Fruit fly (Drosophila melanogaster) whole organism: ENCODE results near the gene Jon99Fi.

ENCODE experiments used
- CG8478 ChIP-seq: fragments of >200 bp; optimal IDR thresholded peaks from 2 replicates; lab custom pipeline; 2018; ENCODE audit warnings: inconsistent platforms
- Dll ChIP-seq: fragments of >200 bp; optimal IDR thresholded peaks from 2 replicates; lab custom pipeline; 2017
- EcR ChIP-seq, 2 experiments: fragments of >200 bp; optimal IDR thresholded peaks; 2 replicates each; lab custom pipeline; 2017; ENCODE audit warnings: missing biosample characterization in 2 of 2, missing genetic modification characterization in 2 of 2, missing genetic modification reagents in 2 of 2
- pan ChIP-seq: fragments of >200 bp; optimal IDR thresholded peaks from 2 replicates; lab custom pipeline; 2017
- psq ChIP-seq: fragments of >200 bp; optimal IDR thresholded peaks from 2 replicates; lab custom pipeline; 2017
- usp ChIP-seq: fragments of >200 bp; optimal IDR thresholded peaks from 2 replicates; lab custom pipeline; 2017; ENCODE audit warnings: missing biosample characterization, missing genetic modification characterization, mixed read lengths

Jon99Fi gene

DNA sequence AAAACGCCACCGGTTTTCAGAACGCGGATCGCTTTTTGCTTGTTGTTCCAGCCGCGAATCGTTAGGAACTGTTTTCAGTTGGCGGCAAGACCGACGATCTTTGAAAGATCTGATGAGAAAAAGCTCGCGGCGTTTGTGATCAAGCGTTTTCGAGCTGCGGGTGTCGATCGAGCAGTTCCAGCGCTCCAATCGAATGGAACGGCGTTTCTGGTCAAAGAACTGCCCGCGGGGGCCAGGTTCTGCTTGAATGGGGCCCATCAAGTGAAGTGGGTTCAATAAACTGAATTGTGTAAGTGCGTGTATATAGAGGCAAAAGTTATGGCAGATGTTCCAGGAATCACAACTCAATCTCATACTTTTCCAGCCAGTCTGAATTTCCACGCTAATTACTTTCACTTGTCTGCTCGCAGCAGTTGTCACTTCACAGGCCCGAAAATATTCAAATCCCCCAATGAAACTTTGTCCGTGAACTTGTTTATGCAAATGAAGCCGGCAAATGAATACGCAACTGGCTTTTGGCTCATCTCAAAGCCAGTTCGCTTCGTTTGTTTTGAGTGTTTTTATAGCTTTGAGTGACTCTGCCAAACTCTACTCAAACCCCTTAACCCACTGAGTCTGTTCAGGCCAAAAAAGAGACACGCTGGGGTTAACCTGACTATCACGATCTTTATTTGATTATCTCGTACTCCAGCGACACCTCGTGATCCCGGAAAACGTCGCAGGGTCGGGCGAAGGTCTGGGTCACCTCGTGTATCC, 7.5 kb downstream of the Jon99Fi start, which contains the start of gene PH4alphaMP:
Gene PH4alphaMP, minus strand, starts transcription at position 51 of the 756 bp plus-strand sequence.
- TF ChIP-seq CG8478 (lab: Kevin White, UChicago) (no peak), EcR (GFP tag; optimal IDR thresholded peaks at IDR 0.05; lab: Kevin White, UChicago) (peak in 1 of 2 experiments; percentile 41), pan (lab: Kevin White, UChicago) (no peak)

DNA sequence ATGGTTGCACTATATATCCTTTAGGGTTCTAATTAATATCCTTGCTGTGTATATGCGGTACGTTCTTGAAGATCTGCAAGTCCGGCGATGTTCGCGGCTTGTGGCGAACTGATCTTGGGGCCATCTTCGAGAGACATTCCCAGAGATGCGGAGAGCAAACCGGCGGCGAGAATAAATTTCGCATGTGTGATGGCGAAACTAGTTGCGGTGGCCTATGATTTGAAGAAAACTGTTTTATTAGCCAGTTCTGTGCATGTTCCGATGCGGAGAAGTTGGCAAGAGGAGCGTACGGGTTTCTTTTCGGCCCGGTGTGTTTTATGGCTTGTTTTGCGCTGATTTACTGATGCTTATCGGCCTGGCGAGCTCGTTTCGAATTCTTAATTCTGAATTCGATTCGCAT, 11.5 kb downstream of the Jon99Fi start, which contains the start of gene PH4alphaNE1:
Gene PH4alphaNE1, minus strand, starts transcription at position 101 of the 400 bp plus-strand sequence.
- TF ChIP-seq Dll (lab: Kevin White, UChicago), result no peak
- no peak for TF ChIP-seq pan (lab: Kevin White, UChicago)
- no peak for TF ChIP-seq CG8478 (lab: Kevin White, UChicago)
- no peak for TF ChIP-seq psq (lab: Kevin White, UChicago)

DNA sequence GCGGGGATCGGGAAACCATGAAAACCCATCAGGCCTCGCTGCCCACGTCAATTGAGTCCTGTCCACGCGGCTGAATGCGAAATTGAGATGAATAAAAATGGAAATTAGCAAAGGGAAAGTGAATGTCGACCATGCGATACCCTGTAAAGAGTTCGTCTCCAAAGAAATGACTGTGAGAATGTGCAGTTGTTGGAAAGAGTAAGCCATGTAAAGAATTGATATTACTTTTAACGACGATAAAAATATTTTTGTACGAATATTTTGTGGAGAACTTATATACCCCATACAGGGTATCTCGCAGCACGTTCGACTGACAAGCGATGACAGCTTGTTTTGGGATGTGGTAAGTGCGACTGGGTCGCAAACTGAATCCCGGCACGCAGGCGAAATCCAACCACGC, 12.4 kb downstream of the Jon99Fi start:
- peak; percentile 69 for TF ChIP-seq pan (lab: Kevin White, UChicago)
- TF ChIP-seq Dll (lab: Kevin White, UChicago), result no peak

DNA sequence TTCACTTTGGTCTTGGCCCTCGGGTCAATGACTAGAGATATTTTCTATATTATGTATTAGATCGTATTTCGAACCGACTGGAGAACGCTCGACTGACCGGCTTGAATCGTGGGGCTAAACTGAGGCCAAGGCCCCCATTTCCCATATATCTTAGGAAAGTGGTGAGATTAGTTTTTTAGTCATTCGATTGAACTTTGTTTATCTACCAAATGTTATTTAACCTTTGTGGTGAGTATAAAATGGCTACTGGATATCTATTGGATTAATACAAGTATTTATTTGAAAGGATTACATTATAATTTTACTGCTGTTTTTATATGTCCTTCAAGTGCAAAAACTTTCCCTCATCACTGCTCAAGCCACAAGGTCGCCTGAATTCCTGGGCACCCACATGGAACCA, 14.6 kb downstream of the Jon99Fi start, which contains the start of gene CG31371:
Gene CG31371, minus strand, starts transcription at position 101 of the 400 bp plus-strand sequence.
- TF ChIP-seq usp (no peak), psq (lab: Kevin White, UChicago) (no peak), EcR (GFP tag; optimal IDR thresholded peaks at IDR 0.05; lab: Kevin White, UChicago) (no peak), Dll (lab: Kevin White, UChicago) (no peak), pan (lab: Kevin White, UChicago) (no peak), CG8478 (lab: Kevin White, UChicago) (no peak)

DNA sequence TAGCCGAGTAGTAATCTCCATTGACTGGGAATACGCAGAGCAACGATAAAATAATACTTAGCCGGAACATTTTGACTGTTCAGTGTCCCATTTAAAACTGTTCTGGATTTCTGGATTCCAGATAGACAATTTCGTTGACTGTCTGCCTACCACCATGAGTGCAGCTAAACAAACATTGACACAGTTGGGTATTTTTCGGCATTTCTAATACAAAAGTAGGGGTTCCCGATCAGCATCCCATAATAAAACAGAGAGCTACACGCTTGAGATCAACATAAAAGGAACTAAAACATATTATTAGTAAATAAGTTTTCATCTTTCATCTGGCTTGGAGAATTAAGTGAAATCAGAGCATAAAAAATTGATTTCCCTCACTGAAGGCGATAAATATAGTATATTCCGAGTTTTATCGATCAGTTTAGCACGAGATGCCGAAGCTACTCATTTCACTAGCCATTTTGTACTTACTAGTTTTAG, 16.8 kb downstream of the Jon99Fi start, which contains the start of the genes PH4alphaSG1 and CG15539:
Gene PH4alphaSG1, minus strand, starts transcription at position 101 of the 477 bp plus-strand sequence.
Gene CG15539, plus strand, starts transcription at position 427 of the 477 bp plus-strand sequence.
- TF ChIP-seq CG8478 (lab: Kevin White, UChicago) (no peak), psq (lab: Kevin White, UChicago) (no peak), pan (lab: Kevin White, UChicago) (no peak), usp (no peak), Dll (lab: Kevin White, UChicago) (no peak), EcR (GFP tag; optimal IDR thresholded peaks at IDR 0.05; lab: Kevin White, UChicago) (no peak)

DNA sequence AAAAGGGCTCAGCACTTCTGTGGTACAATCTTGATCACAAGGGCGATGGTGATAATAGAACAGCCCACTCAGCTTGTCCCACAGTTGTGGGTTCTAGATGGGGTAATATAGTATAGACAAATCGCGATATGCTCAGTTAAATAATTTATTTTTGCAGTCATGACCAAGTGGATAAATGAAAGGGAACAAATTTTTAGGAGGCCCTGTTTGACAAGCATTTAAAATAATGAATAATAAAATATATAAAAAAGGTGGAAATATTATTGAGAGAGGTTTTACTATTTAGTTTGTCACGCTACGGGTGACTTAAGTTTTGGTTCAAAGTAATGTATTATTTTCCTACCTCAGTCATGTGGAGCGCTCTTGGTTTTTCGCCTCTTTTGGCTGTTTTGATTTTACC, 19.0 kb downstream of the Jon99Fi start, which contains the start of gene CG34041:
Gene CG34041, plus strand, starts transcription at position 301 of the 400 bp plus-strand sequence.
- TF ChIP-seq CG8478 (lab: Kevin White, UChicago) (no peak), psq (lab: Kevin White, UChicago) (no peak), Dll (lab: Kevin White, UChicago) (no peak), usp (no peak), pan (lab: Kevin White, UChicago) (no peak), EcR (GFP tag; optimal IDR thresholded peaks at IDR 0.05; lab: Kevin White, UChicago) (no peak)

DNA sequence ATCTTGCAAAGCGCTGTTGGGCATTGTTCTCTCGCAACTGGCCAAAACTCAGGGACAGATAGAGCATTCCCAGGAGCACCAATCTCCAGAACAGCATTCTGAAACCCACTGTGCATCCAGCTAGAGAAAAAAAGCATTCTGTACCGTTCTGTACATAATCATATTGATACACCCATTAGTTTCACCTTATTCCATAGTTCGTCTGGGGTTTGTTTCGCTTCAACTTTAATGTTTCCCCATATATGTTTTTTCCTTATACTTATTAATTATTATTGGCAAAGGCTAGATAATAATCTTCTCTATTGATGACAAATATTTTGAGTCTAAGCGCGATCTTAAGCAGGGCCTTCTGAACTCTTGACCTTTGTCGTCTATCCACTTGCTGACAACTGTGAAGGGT, 23.4 kb downstream of the Jon99Fi start, which contains the start of gene PH4alphaNE2:
Gene PH4alphaNE2, minus strand, starts transcription at position 101 of the 400 bp plus-strand sequence.
- TF ChIP-seq psq (lab: Kevin White, UChicago) (no peak), usp (no peak), pan (lab: Kevin White, UChicago) (no peak), EcR (GFP tag; optimal IDR thresholded peaks at IDR 0.05; lab: Kevin White, UChicago) (no peak), CG8478 (lab: Kevin White, UChicago) (no peak), Dll (lab: Kevin White, UChicago) (no peak)

DNA sequence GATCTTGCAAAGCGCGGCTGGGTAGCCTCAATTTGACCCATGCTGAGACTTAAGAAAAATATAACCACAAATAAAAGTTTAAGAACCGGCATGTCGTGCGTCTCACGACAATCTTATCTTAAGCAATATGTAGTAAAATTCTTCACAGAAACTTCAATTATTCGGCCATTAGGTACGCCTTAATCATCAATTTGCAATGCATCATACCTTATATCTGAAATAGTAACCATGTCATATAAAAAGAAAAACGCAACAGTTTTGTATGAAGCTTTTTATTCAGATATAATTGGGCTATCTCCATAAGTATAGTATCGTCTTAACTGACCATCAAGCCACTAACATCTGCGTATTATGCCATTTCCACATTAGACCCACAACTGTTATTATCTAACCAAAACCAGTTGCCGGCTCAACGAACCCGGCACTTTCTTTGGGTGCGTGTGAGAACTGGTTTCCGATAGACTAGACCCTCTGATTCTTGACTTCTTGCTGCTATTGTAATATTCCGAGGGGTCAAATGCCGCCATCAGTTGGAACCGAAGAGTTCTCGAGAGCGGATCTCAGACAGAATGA, 25.6 kb downstream of the Jon99Fi start, which contains the start of the genes CG31524 and CG9698:
Gene CG31524, minus strand, starts transcription at position 101 of the 573 bp plus-strand sequence.
Gene CG9698, plus strand, starts transcription at position 523 of the 573 bp plus-strand sequence.
- TF ChIP-seq pan (lab: Kevin White, UChicago) (no peak), EcR (GFP tag; optimal IDR thresholded peaks at IDR 0.05; lab: Kevin White, UChicago) (peak in 1 of 2 experiments; percentile 18)

DNA sequence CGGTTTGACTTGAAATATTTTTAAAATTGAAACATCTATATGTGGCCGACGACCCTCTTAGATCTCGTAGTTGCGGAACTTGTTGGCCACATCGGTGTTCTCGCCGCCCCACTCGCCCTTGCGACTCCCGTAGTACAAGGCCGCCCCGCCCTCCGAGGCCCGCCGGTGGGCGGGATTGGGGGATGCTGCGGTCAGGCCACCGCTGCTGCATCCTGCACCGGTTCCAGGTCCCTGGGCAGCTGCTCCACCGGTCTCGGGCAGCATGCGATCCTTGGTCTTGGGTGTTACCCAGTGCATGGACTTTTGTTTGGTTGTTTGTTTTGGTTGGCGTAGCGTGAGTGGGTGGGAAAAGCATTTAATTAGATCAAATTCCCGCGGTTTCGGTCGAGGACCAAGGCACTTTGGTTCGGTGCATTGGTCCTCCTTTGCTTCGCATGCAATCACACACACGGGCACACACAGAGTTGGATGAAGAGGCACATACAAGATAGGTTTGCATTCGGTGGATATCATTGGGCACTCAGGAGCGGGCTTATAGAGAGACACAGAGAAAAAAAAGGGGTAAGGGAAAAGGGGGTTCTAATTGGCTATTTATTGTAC, 29.6 kb downstream of the Jon99Fi start:
- TF ChIP-seq pan (lab: Kevin White, UChicago), result no peak
- TF ChIP-seq EcR (GFP tag; optimal IDR thresholded peaks at IDR 0.05; lab: Kevin White, UChicago), result no peak
- no peak for TF ChIP-seq CG8478 (lab: Kevin White, UChicago)
- TF ChIP-seq psq (lab: Kevin White, UChicago), result no peak
- TF ChIP-seq Dll (lab: Kevin White, UChicago), result no peak
- no peak for TF ChIP-seq usp

DNA sequence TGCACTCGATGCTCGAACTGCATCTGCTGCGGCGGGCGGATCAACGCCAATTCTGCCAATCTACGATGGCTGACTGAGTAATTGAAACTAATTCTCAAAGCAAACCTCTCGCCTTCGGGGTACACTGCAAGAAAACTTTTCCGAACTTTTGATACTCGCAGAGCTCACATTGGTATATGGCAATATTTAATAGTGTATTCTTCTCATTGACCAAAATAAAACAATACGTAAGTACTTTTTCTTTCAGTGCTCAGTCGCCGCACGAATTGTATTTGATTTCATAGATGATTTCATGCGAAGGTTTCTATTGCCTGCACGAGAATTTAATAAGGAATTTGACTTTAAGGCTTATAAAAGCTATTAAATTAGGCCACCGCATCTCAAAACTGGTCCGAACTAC, 36.9 kb downstream of the Jon99Fi start:
- TF ChIP-seq pan (lab: Kevin White, UChicago), result no peak
- TF ChIP-seq Dll (lab: Kevin White, UChicago), result no peak
- no peak for TF ChIP-seq CG8478 (lab: Kevin White, UChicago)
- TF ChIP-seq usp, result no peak
- TF ChIP-seq psq (lab: Kevin White, UChicago), result no peak
- no peak for TF ChIP-seq EcR (GFP tag; optimal IDR thresholded peaks at IDR 0.05; lab: Kevin White, UChicago)

DNA sequence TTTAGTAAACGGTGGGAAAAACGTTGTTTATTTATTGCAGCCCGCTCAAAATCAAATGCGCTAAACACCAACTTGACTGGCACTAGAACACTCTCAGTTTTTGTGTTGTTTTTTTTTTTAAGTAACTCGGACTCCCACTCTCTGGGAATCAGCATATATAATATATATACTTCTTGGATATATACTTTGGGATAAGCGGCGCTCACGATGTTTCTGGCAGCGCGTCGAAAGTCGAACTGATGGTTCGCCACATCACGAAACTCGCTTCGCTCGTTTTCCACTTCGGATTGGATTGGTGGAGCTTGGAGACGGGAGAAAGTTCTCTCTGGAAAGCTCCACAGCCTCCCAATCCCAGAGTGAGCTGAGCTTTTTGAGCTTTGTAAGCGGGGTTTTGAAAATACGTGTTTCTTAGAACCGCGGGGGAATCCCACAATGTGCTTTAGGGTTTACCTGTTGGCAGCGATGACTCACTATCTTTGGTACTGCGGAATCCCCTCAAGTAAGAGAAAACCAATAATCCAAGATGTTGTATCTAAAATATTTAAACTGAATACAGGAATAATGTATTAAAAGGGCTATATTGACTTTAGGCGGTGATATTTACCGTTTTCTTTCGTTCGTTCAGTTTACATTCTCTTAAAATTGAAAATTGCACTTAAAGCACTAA, 38.2 kb downstream of the Jon99Fi start, which contains the start of gene jdp:
Gene jdp, minus strand, starts transcription at position 239 of the 667 bp plus-strand sequence.
- TF ChIP-seq pan (lab: Kevin White, UChicago), result no peak
- no peak for TF ChIP-seq EcR (GFP tag; optimal IDR thresholded peaks at IDR 0.05; lab: Kevin White, UChicago)
- TF ChIP-seq usp, result no peak
- no peak for TF ChIP-seq Dll (lab: Kevin White, UChicago)
- no peak for TF ChIP-seq psq (lab: Kevin White, UChicago)
- no peak for TF ChIP-seq CG8478 (lab: Kevin White, UChicago)
